Fruit fly (Drosophila melanogaster) whole organism, embryonic: Measurements from ENCODE around the gene CG5986.

Source experiments
- Abd-B ChIP-seq: fragments of 200-800 bp; sonication (Bioruptor generic); optimal IDR thresholded peaks from 2 replicates; lab custom pipeline; 2018; ENCODE audit warnings: missing biosample characterization, mild to moderate bottlenecking, missing genetic modification characterization, moderate library complexity
- Adf1 ChIP-seq: fragments of 200-800 bp; sonication (Bioruptor generic); IDR thresholded peaks from 2 replicates; pipeline ENCODE4 v1.3.6; 2022; ENCODE audit warnings: missing biosample characterization, missing genetic modification characterization
- Antp ChIP-seq: fragments of 200-800 bp; sonication (Bioruptor generic); optimal IDR thresholded peaks from 3 replicates; lab custom pipeline; 2016; ENCODE audit warnings: missing biosample characterization, missing genetic modification characterization
- Awh ChIP-seq: fragments of 200-800 bp; sonication (Bioruptor generic); IDR thresholded peaks from 2 replicates; pipeline ENCODE4, ENCODE4 v1.3.6; 2022; ENCODE audit warnings: missing biosample characterization, missing genetic modification characterization
- CG10366 ChIP-seq: fragments of 200-800 bp; sonication (Bioruptor generic); IDR thresholded peaks from 2 replicates; pipeline ENCODE4 v1.3.6; 2022; ENCODE audit warnings: missing biosample characterization, missing genetic modification characterization
- CG11456 ChIP-seq: fragments of 200-800 bp; sonication (Bioruptor generic); IDR thresholded peaks from 3 replicates; pipeline ENCODE4 v1.3.6; 2022; ENCODE audit warnings: missing biosample characterization, missing genetic modification characterization
- CG12769 ChIP-seq: fragments of 200-800 bp; sonication (Bioruptor generic); optimal IDR thresholded peaks from 2 replicates; lab custom pipeline; 2019; ENCODE audit warnings: missing biosample characterization, mild to moderate bottlenecking, missing genetic modification characterization, moderate library complexity
- CG15514 ChIP-seq: fragments of 200-800 bp; sonication (Bioruptor generic); optimal IDR thresholded peaks from 3 replicates; lab custom pipeline; 2017; ENCODE audit warnings: missing biosample characterization, missing genetic modification characterization, mild to moderate bottlenecking, moderate library complexity, missing genetic modification reagents
- CG16815 ChIP-seq: fragments of 200-800 bp; sonication (Bioruptor generic); optimal IDR thresholded peaks from 3 replicates; lab custom pipeline; 2017; ENCODE audit warnings: missing biosample characterization, mild to moderate bottlenecking, missing genetic modification characterization
- CG31441 ChIP-seq: fragments of 200-800 bp; sonication (Bioruptor generic); IDR thresholded peaks from 2 replicates; pipeline ENCODE4 v1.3.6; 2022; ENCODE audit warnings: missing biosample characterization, missing genetic modification characterization
- CG34376 ChIP-seq: fragments of 200-800 bp; sonication (Bioruptor generic); optimal IDR thresholded peaks from 2 replicates; lab custom pipeline; 2018; ENCODE audit warnings: missing biosample characterization, mild to moderate bottlenecking, missing genetic modification characterization
- CG3838 ChIP-seq: fragments of 200-800 bp; sonication (Bioruptor generic); optimal IDR thresholded peaks from 3 replicates; lab custom pipeline; 2016; ENCODE audit warnings: missing biosample characterization, missing genetic modification characterization
- CG7839 ChIP-seq: fragments of 200-800 bp; sonication (Bioruptor generic); optimal IDR thresholded peaks from 3 replicates; lab custom pipeline; 2018; ENCODE audit warnings: missing biosample characterization, mild to moderate bottlenecking, missing genetic modification characterization, moderate library complexity
- CG7987 ChIP-seq: fragments of 200-800 bp; sonication (Bioruptor generic); optimal IDR thresholded peaks from 2 replicates; lab custom pipeline; 2018; ENCODE audit warnings: missing biosample characterization, mild to moderate bottlenecking, missing genetic modification characterization, moderate library complexity
- CG8281 ChIP-seq: fragments of 200-800 bp; sonication (Bioruptor generic); optimal IDR thresholded peaks from 2 replicates; lab custom pipeline; 2018; ENCODE audit warnings: missing biosample characterization, mild to moderate bottlenecking, missing genetic modification characterization, moderate library complexity
- CG8478 ChIP-seq: fragments of >200 bp; optimal IDR thresholded peaks from 2 replicates; lab custom pipeline; 2018
- CG8924 ChIP-seq: fragments of 200-800 bp; optimal IDR thresholded peaks from 3 replicates; lab custom pipeline; 2019; ENCODE audit warnings: missing biosample characterization, mild to moderate bottlenecking, missing genetic modification characterization, moderate library complexity
- CHES-1-like ChIP-seq: fragments of 200-800 bp; sonication (Bioruptor generic); optimal IDR thresholded peaks from 2 replicates; lab custom pipeline; 2016; ENCODE audit warnings: missing biosample characterization, missing genetic modification characterization
- Fer1 ChIP-seq: fragments of 200-800 bp; sonication (Bioruptor generic); optimal IDR thresholded peaks from 2 replicates; lab custom pipeline; 2017; ENCODE audit warnings: missing biosample characterization, mild to moderate bottlenecking, missing genetic modification characterization
- HLH3B ChIP-seq: fragments of 200-800 bp; sonication (Bioruptor generic); IDR thresholded peaks from 2 replicates; pipeline ENCODE4 v1.3.6; 2022; ENCODE audit warnings: missing biosample characterization, missing genetic modification characterization
- MESR4 ChIP-seq: fragments of 200-800 bp; sonication (Bioruptor generic); optimal IDR thresholded peaks from 2 replicates; lab custom pipeline; 2018; ENCODE audit warnings: missing biosample characterization, mild to moderate bottlenecking, missing genetic modification characterization, moderate library complexity
- Pdp1 ChIP-seq, 2 experiments: fragments of 200-800 bp; sonication (Bioruptor generic); optimal IDR thresholded peaks; 3 replicates each; lab custom pipeline; 2016; ENCODE audit warnings: missing biosample characterization in 2 of 2, missing genetic modification characterization in 2 of 2, mild to moderate bottlenecking in 1 of 2, moderate library complexity in 1 of 2
- Vsx1 ChIP-seq: fragments of 200-800 bp; sonication (Bioruptor generic); optimal IDR thresholded peaks from 2 replicates; lab custom pipeline; 2017; ENCODE audit warnings: missing biosample characterization, mild to moderate bottlenecking, missing genetic modification characterization, missing genetic modification reagents
- ac ChIP-seq: fragments of 200-800 bp; sonication (Bioruptor generic); optimal IDR thresholded peaks from 3 replicates; lab custom pipeline; 2017; ENCODE audit warnings: missing biosample characterization, mild to moderate bottlenecking, missing genetic modification characterization
- ase ChIP-seq: fragments of 200-800 bp; sonication (Bioruptor generic); IDR thresholded peaks from 3 replicates; pipeline ENCODE4 v1.3.6; 2022; ENCODE audit warnings: missing biosample characterization, missing genetic modification characterization
- bbx ChIP-seq: fragments of 200-800 bp; sonication (Bioruptor generic); IDR thresholded peaks from 2 replicates; pipeline ENCODE4 v1.3.6; 2022; ENCODE audit warnings: missing biosample characterization, missing genetic modification characterization; ENCODE audit not compliant: partially characterized antibody
- bsh ChIP-seq, 2 experiments: fragments of 200-800 bp; sonication (Bioruptor generic); optimal IDR thresholded peaks; 2 replicates each; lab custom pipeline; 2017 to 2018; ENCODE audit warnings: mild to moderate bottlenecking in 2 of 2, missing biosample characterization in 2 of 2, missing genetic modification characterization in 2 of 2, moderate library complexity in 1 of 2
- cg ChIP-seq: fragments of 200-800 bp; sonication (Bioruptor generic); optimal IDR thresholded peaks from 3 replicates; lab custom pipeline; 2019; ENCODE audit warnings: missing biosample characterization, mild to moderate bottlenecking, missing genetic modification characterization, moderate library complexity
- chm ChIP-seq: fragments of 200-800 bp; sonication (Bioruptor generic); IDR thresholded peaks from 2 replicates; pipeline ENCODE4 v1.3.6; 2022; ENCODE audit warnings: missing biosample characterization, missing genetic modification characterization
- chn ChIP-seq: fragments of 200-800 bp; sonication (Bioruptor generic); optimal IDR thresholded peaks from 2 replicates; lab custom pipeline; 2016; ENCODE audit warnings: missing biosample characterization, missing genetic modification characterization
- cwo ChIP-seq: fragments of 200-800 bp; sonication (Bioruptor generic); optimal IDR thresholded peaks from 3 replicates; lab custom pipeline; 2017; ENCODE audit warnings: missing biosample characterization, missing genetic modification characterization, mild to moderate bottlenecking, moderate library complexity, missing genetic modification reagents
- eyg ChIP-seq: fragments of 200-800 bp; sonication (Bioruptor generic); optimal IDR thresholded peaks from 3 replicates; lab custom pipeline; 2016; ENCODE audit warnings: missing biosample characterization, missing genetic modification characterization
- jing ChIP-seq: fragments of 200-800 bp; sonication (Bioruptor generic); optimal IDR thresholded peaks from 2 replicates; lab custom pipeline; 2018; ENCODE audit warnings: missing biosample characterization, mild to moderate bottlenecking, missing genetic modification characterization
- lmd ChIP-seq: fragments of 200-800 bp; sonication (Bioruptor generic); IDR thresholded peaks from 2 replicates; pipeline ENCODE4 v1.3.6; 2022; ENCODE audit warnings: missing biosample characterization, missing genetic modification characterization
- mam ChIP-seq: fragments of 200-800 bp; sonication (Bioruptor generic); optimal IDR thresholded peaks from 3 replicates; lab custom pipeline; 2016; ENCODE audit warnings: missing biosample characterization, missing genetic modification characterization
- nau ChIP-seq: fragments of 200-800 bp; sonication (Bioruptor generic); optimal IDR thresholded peaks from 3 replicates; lab custom pipeline; 2017; ENCODE audit warnings: missing biosample characterization, mild to moderate bottlenecking, missing genetic modification characterization, missing genetic modification reagents
- pho ChIP-seq: fragments of 200-800 bp; sonication (Bioruptor generic); optimal IDR thresholded peaks from 2 replicates; lab custom pipeline; 2016; ENCODE audit warnings: missing biosample characterization, missing genetic modification characterization
- prd ChIP-seq, 3 experiments: fragments of >200 bp in 2 of 3; fragments of 200-800 bp in 1 of 3; sonication (Bioruptor generic) in 1 of 3; optimal IDR thresholded peaks in 2 of 3; IDR thresholded peaks in 1 of 3; 2 replicates in 2 of 3; 3 replicates in 1 of 3; pipeline versions ENCODE4 v1.3.6 to Lab custom; 2017 to 2022; ENCODE audit warnings: missing biosample characterization in 1 of 3, missing genetic modification characterization in 1 of 3
- sd ChIP-seq: fragments of 200-800 bp; sonication (Bioruptor generic); optimal IDR thresholded peaks from 3 replicates; lab custom pipeline; 2018; ENCODE audit warnings: missing biosample characterization, mild to moderate bottlenecking, missing genetic modification characterization, moderate library complexity
- sens ChIP-seq: fragments of 200-800 bp; sonication (Bioruptor generic); peaks from one replicate; lab custom pipeline; 2016; ENCODE audit warnings: missing biosample characterization, missing genetic modification characterization
- slbo ChIP-seq: fragments of 200-800 bp; sonication (Bioruptor generic); IDR thresholded peaks from 2 replicates; pipeline ENCODE4 v1.3.6; 2022; ENCODE audit warnings: missing biosample characterization, missing genetic modification characterization
- stc ChIP-seq: fragments of 200-800 bp; sonication (Bioruptor generic); IDR thresholded peaks from 2 replicates; pipeline ENCODE4 v1.3.6; 2022; ENCODE audit warnings: missing biosample characterization, missing genetic modification characterization
- trem ChIP-seq: fragments of 200-800 bp; optimal IDR thresholded peaks from 3 replicates; lab custom pipeline; 2019; ENCODE audit warnings: missing biosample characterization, mild to moderate bottlenecking, missing genetic modification characterization, moderate library complexity
- ttk ChIP-seq: fragments of 200-800 bp; sonication (Bioruptor generic); IDR thresholded peaks from 2 replicates; pipeline ENCODE4 v2.1.2; 2022; ENCODE audit warnings: missing biosample characterization, missing genetic modification characterization
- unc-4 ChIP-seq: fragments of 200-800 bp; sonication (Bioruptor generic); IDR thresholded peaks from 2 replicates; pipeline ENCODE4 v1.3.6; 2022; ENCODE audit warnings: missing biosample characterization, missing genetic modification characterization; ENCODE audit not compliant: partially characterized antibody
- vfl ChIP-seq: fragments of 200-800 bp; sonication (Bioruptor generic); optimal IDR thresholded peaks from 2 replicates; lab custom pipeline; 2016; ENCODE audit warnings: missing biosample characterization, missing genetic modification characterization
- wek ChIP-seq: fragments of 200-800 bp; sonication (Bioruptor generic); optimal IDR thresholded peaks from 3 replicates; lab custom pipeline; 2018; ENCODE audit warnings: missing biosample characterization, mild to moderate bottlenecking, missing genetic modification characterization, moderate library complexity
- zen2 ChIP-seq: fragments of 200-800 bp; sonication (Bioruptor generic); IDR thresholded peaks from 3 replicates; pipeline ENCODE4 v1.3.6; 2022; ENCODE audit warnings: missing biosample characterization, missing genetic modification characterization; ENCODE audit not compliant: partially characterized antibody

Gene CG5986

dm6 chr3R:24050690-24051440 is 3.3 kb downstream of the CG5986 start, which contains the start of the genes Atg6 and Pisd (continued):
- TF ChIP-seq Vsx1 (GFP tag; lab: Kevin White, UChicago) (no peak), HLH3B (0 out of 2 replicates have a peak, but pooled peaks have one; percentile 24), ttk (GFP tag; lab: Robert Waterston, UW) (peak; percentile 50; the same call in 1 of the 2 replicates), unc-4 (GFP tag; lab: Robert Waterston, UW) (peak; percentile 40; the same call in 1 of the 2 replicates), Adf1 (GFP tag; lab: Robert Waterston, UW) (peak; percentile 52; the same call in 1 of the 2 replicates), bsh (GFP tag; optimal IDR thresholded peaks at IDR 0.05; lab: Kevin White, UChicago) (no peak), bbx (GFP tag; lab: Robert Waterston, UW) (0 out of 2 replicates have a peak, but pooled peaks have one; percentile 37), mam (GFP tag; lab: Kevin White, UChicago) (peak; percentile 6), CG8478 (lab: Kevin White, UChicago) (no peak), CG16815 (no peak), slbo (GFP tag; lab: Robert Waterston, UW) (peak; percentile 59; the same call in 1 of the 2 replicates), Pdp1 (GFP tag; optimal IDR thresholded peaks at IDR 0.05; lab: Kevin White, UChicago) (peak in 1 of 2 experiments; percentile 59), trem (tag; lab: Kevin White, UChicago) (peak; percentile 97), CG7839 (tag; lab: Kevin White, UChicago) (peak; percentile 15), vfl (peak; percentile 15), eyg (GFP tag; lab: Kevin White, UChicago) (peak; percentile 16), Awh (GFP tag; lab: Robert Waterston, UW) (no peak), chm (GFP tag; lab: Robert Waterston, UW) (peak; percentile 67; the same call in 1 of the 2 replicates), lmd (GFP tag; lab: Robert Waterston, UW) (peak; percentile 15; the same call in 1 of the 2 replicates), CG15514 (peak; percentile 56), CG34376 (GFP tag; lab: Kevin White, UChicago) (peak; percentile 89), CG3838 (GFP tag; lab: Kevin White, UChicago) (peak; percentile 28), sd (peak; percentile 70), ac (GFP tag; lab: Kevin White, UChicago) (no peak), CG7987 (GFP tag; lab: Kevin White, UChicago) (peak; percentile 30), ase (GFP tag; lab: Robert Waterston, UW) (no peak), MESR4 (GFP tag; lab: Kevin White, UChicago) (peak; percentile 91), prd (optimal IDR thresholded peaks at IDR 0.05; lab: Kevin White, UChicago) (no peak), prd (GFP tag; IDR thresholded peaks at IDR 0.05; lab: Robert Waterston, UW) (peak; percentile 42; the same call in 1 of the 3 replicates), stc (GFP tag; lab: Robert Waterston, UW) (no peak), nau (GFP tag; lab: Kevin White, UChicago) (no peak), sens (GFP tag; lab: Kevin White, UChicago) (peak; percentile 78), CG31441 (GFP tag; lab: Robert Waterston, UW) (no peak; the same call in 1 of the 2 replicates), CG11456 (GFP tag; lab: Robert Waterston, UW) (no peak), jing (GFP tag; lab: Kevin White, UChicago) (no peak), CG12769 (tag; lab: Kevin White, UChicago) (peak; percentile 75), chn (peak; percentile 19), CG10366 (GFP tag; lab: Robert Waterston, UW) (peak; percentile 13; the same call in 1 of the 2 replicates), cg (GFP tag; lab: Kevin White, UChicago) (peak; percentile 2), CG8924 (peak; percentile 74), Abd-B (GFP tag; lab: Kevin White, UChicago) (peak; percentile 36), Antp (GFP tag; lab: Kevin White, UChicago) (peak; percentile 30), wek (no peak), pho (GFP tag; lab: Kevin White, UChicago) (peak; percentile 20), zen2 (GFP tag; lab: Robert Waterston, UW) (no peak), cwo (GFP tag; lab: Kevin White, UChicago) (peak; percentile 41), CHES-1-like (peak; percentile 21), CG8281 (no peak), Fer1 (GFP tag; lab: Kevin White, UChicago) (peak; percentile 67)
